Worm (Caenorhabditis elegans) whole organism, young adult: ENCODE results near the gene zig-12.

Experiments
- F57A8.1 ChIP-seq: fragments of 200-800 bp; sonication (Bioruptor generic); optimal IDR thresholded peaks from 2 replicates; lab custom pipeline; 2018; ENCODE audit warnings: mild to moderate bottlenecking, missing genetic modification characterization, moderate library complexity, missing compliant biosample characterization
- T26A5.8 ChIP-seq: sonication (generic microtip); optimal IDR thresholded peaks from 2 replicates; lab custom pipeline; 2016; ENCODE audit warnings: missing genetic modification characterization, missing compliant biosample characterization
- ama-1 ChIP-seq, 3 experiments: fragments of 150-350 bp in 1 of 3; sonication (generic microtip) in 2 of 3; optimal IDR thresholded peaks; 2 replicates each; lab custom pipeline; 2014 to 2018; ENCODE audit warnings: missing biosample characterization in 2 of 3, missing genetic modification characterization in 2 of 3, missing genetic modification reagents in 2 of 3
- cebp-2 ChIP-seq: fragments of 200-800 bp; sonication (Bioruptor generic); IDR thresholded peaks from 2 replicates; pipeline ENCODE4 v1.3.6; 2022; ENCODE audit warnings: missing genetic modification characterization, missing compliant biosample characterization
- lin-35 ChIP-seq, 3 experiments: fragments of 150-350 bp in 2 of 3; sonication (generic microtip) in 1 of 3; optimal IDR thresholded peaks; 2 replicates each; lab custom pipeline; 2014 to 2018; ENCODE audit warnings: missing biosample characterization in 3 of 3, missing genetic modification characterization in 3 of 3, missing genetic modification reagents in 3 of 3
- rec-8 ChIP-seq, 2 experiments: sonication (generic microtip); optimal IDR thresholded peaks; 2 replicates each; lab custom pipeline; 2016; ENCODE audit warnings: mild to moderate bottlenecking in 2 of 2, missing genetic modification characterization in 2 of 2, missing genetic modification reagents in 2 of 2, missing genotype in 2 of 2, missing biosample characterization in 1 of 2, missing compliant biosample characterization in 1 of 2, moderate library complexity in 1 of 2
- snpc-1.1 ChIP-seq: sonication (generic microtip); optimal IDR thresholded peaks from 2 replicates; lab custom pipeline; 2017; ENCODE audit warnings: missing genetic modification characterization, mild to moderate bottlenecking, missing compliant biosample characterization, antibody characterized with exemption, moderate library complexity, missing genotype, missing genetic modification reagents; ENCODE audit not compliant: insufficient read depth
- unc-130 ChIP-seq: sonication (generic microtip); optimal IDR thresholded peaks from 2 replicates; lab custom pipeline; 2016; ENCODE audit warnings: missing genetic modification reagents, missing genetic modification characterization, missing compliant biosample characterization

- TF ChIP-seq unc-130 (GFP tag; lab: Kevin White, UChicago) (no peak), ama-1 (optimal IDR thresholded peaks at IDR 0.05; lab: Kevin White, UChicago) (no peak), ama-1 (GFP tag; optimal IDR thresholded peaks at IDR 0.05; lab: Kevin White, UChicago) (no peak), F57A8.1 (GFP tag; lab: Kevin White, UChicago) (no peak), cebp-2 (GFP tag; lab: Robert Waterston, UW) (no peak), rec-8 (tag; optimal IDR thresholded peaks at IDR 0.05; lab: Kevin White, UChicago) (no peak), T26A5.8 (tag; lab: Kevin White, UChicago) (no peak), lin-35 (GFP tag; optimal IDR thresholded peaks at IDR 0.05; lab: Kevin White, UChicago) (no peak), snpc-1.1 (tag; lab: Kevin White, UChicago) (no peak)
These were observed 45.6 kb upstream of the zig-12 start for ce11 chrX:8718153-8718552.
